Worm (Caenorhabditis elegans): ENCODE results near the gene rol-6.
A peak's percentile ranks its signal among the peaks of the same experiment; 100 is the strongest.

Gene rol-6

DNA sequence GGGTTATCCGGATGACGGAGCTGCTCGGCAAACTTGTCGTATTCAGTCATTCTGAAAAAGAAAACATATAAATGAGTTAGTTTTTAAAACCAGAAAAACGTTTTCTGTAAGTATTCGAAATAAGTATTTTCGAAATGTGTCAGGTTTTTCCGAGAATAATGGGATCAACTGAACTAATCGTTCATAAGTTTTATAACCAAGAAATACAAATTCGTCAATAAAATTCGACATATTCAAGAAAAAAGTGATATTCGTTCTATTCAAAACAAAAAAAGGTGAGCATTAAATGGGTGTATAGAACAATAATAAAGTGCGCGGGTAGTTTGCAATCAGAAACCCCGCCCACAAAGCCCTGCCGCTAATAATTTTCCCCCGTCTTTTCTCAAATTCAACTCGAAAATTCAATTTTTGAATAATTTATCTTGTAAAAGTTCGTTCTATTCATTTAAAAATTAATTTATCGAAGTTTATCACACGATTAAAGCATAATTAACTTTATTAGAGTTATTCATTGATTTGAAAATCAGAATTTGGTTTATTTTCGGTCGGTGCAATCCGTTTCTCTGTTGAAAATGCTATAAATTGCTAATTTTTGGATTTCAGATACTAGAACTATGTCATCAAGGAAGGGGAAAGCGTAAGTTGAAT is 16.5 kb upstream of the rol-6 start, which contains the start of the genes cyn-11 and T01B7.5:
Gene cyn-11 (minus strand): TSS at position 51 of the 648 bp plus-strand sequence.
Gene T01B7.5 (plus strand): TSS at position 598 of the 648 bp plus-strand sequence.
- TF ChIP-seq mls-2 (tag; optimal IDR thresholded peaks at IDR 0.05) (no peak), lin-13 (tag; optimal IDR thresholded peaks at IDR 0.05) (no peak), nhr-28 (tag; optimal IDR thresholded peaks at IDR 0.05) (no peak), zip-8 (tag; optimal IDR thresholded peaks at IDR 0.05) (no peak), nhr-76 (tag; optimal IDR thresholded peaks at IDR 0.05) (no peak), M03D4.4 (tag; optimal IDR thresholded peaks at IDR 0.05) (peak; percentile 43), ceh-43 (GFP tag; optimal IDR thresholded peaks at IDR 0.05) (peak; percentile 48), ztf-11 (tag; optimal IDR thresholded peaks at IDR 0.05) (no peak), nhr-2 (tag; optimal IDR thresholded peaks at IDR 0.05) (no peak), snpc-4 (tag; optimal IDR thresholded peaks at IDR 0.05) (no peak), unc-39 (tag; optimal IDR thresholded peaks at IDR 0.05) (no peak), bed-3 (GFP tag; optimal IDR thresholded peaks at IDR 0.05) (no peak), hlh-1 (tag; optimal IDR thresholded peaks at IDR 0.05) (peak; percentile 17), pha-4 (tag; optimal IDR thresholded peaks at IDR 0.05) (no peak), ceh-83 (GFP tag; optimal IDR thresholded peaks at IDR 0.05) (no peak), unc-62 (GFP tag; optimal IDR thresholded peaks at IDR 0.05) (no peak), ham-2 (GFP tag; optimal IDR thresholded peaks at IDR 0.05) (peak; percentile 34), mep-1 (tag; optimal IDR thresholded peaks at IDR 0.05) (peak; percentile 81), sem-2 (GFP tag; optimal IDR thresholded peaks at IDR 0.05) (no peak), ces-1 (GFP tag; optimal IDR thresholded peaks at IDR 0.05) (peak; percentile 62), unc-120 (tag; optimal IDR thresholded peaks at IDR 0.05; ENCODE audit: poor library complexity, severe bottlenecking) (peak; percentile 34), flh-1 (GFP tag; optimal IDR thresholded peaks at IDR 0.05) (no peak), mab-5 (tag; optimal IDR thresholded peaks at IDR 0.05) (no peak), lsy-2 (tag; optimal IDR thresholded peaks at IDR 0.05) (peak; percentile 49), elt-3 (tag; optimal IDR thresholded peaks at IDR 0.05) (no peak), lin-32 (GFP tag; optimal IDR thresholded peaks at IDR 0.05) (no peak), sptf-1 (tag; optimal IDR thresholded peaks at IDR 0.05) (no peak), drap-1 (GFP tag; optimal IDR thresholded peaks at IDR 0.05) (no peak), cnd-1 (tag; optimal IDR thresholded peaks at IDR 0.05) (peak; percentile 31), ceh-39 (tag; optimal IDR thresholded peaks at IDR 0.05) (no peak), nhr-237 (tag; optimal IDR thresholded peaks at IDR 0.05) (no peak), nhr-12 (tag; optimal IDR thresholded peaks at IDR 0.05) (no peak), blmp-1 (tag; optimal IDR thresholded peaks at IDR 0.05) (no peak), tbx-8 (GFP tag; optimal IDR thresholded peaks at IDR 0.05) (no peak), elt-1 (tag; optimal IDR thresholded peaks at IDR 0.05; ENCODE audit: borderline replicate concordance, insufficient read depth) (peak; percentile 47)

DNA sequence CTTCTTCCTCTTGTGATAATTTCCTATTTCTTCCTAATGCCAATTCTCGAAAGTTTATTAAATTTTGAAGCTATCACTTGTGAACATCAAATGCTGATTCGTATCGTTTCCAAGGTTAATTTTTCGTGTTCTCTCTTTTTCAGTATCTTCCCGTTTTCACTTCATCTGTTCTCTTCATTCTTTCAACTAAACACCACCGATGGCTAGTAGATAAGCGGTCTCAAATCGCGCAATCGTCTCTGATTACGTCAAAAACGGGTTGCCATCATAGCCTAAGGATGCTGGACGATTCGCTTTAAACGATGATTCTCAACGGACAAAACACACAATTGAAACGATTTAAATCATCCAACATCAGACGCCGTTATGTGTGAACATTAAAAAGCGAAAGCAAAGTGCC is 15.3 kb upstream of the rol-6 start:
- TF ChIP-seq elt-1 (tag; optimal IDR thresholded peaks at IDR 0.05; ENCODE audit: borderline replicate concordance, insufficient read depth) (peak; percentile 64), blmp-1 (tag; optimal IDR thresholded peaks at IDR 0.05) (no peak)

DNA sequence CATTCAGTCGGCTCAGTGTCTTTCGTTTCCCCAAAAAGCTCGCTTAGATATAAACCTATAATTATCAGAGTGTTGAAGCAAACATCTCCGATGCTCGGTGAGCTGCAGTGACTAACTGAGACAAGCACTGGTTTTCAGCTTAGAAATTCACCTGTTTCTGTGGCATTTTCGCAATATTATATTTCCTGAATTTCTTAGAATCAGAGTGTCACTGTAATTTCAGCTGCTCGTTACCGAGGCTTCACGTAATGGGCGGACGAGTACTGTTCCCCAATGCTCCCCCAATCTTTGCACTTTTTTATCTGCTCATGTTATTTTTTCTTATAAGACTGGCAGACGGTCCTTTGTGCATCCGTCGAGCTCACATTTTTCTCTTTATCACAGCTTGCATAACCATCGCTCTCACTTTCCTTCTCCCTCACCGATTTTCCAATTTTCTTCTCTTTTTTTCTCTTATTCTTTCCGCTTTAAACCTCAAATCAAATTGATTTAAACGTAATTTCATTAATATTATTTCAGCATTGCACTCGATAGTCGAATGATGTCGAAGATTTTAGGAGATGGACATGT is 10.8 kb upstream of the rol-6 start, which contains the start of gene trcs-2:
Gene trcs-2 (plus strand): TSS at position 520 of the 570 bp plus-strand sequence.
- TF ChIP-seq ceh-83 (GFP tag; optimal IDR thresholded peaks at IDR 0.05), result no peak

DNA sequence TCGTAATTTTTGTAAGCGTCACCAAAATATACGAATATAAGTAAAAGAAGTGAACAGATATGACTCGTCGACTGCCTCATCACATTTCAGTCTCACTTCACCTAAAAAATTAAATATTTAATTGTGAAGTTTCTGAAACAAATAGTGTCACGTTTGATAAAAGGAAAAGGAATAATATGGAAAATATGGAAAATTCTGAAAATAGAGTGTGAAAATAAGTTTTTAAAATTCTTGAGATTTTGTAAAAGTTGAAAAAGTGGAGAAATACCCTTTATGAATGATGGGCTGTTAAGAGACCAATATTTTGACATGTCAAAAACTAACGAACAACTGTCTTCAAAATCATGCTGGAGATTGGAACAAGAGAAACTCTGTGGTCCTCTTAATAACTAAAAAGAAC is 6.2 kb upstream of the rol-6 start, which contains the start of gene T01B7.9:
Gene T01B7.9 (minus strand): TSS at position 101 of the 400 bp plus-strand sequence.
- TF ChIP-seq elt-3 (tag; optimal IDR thresholded peaks at IDR 0.05), result no peak
- TF ChIP-seq M03D4.4 (tag; optimal IDR thresholded peaks at IDR 0.05), result no peak
- no peak for TF ChIP-seq drap-1 (GFP tag; optimal IDR thresholded peaks at IDR 0.05)
